Worm (Caenorhabditis elegans) whole organism, late embryonic: Measurements from ENCODE around the gene F55A11.6.

Experiments used
- ama-1 ChIP-seq: fragments of 150-350 bp; optimal IDR thresholded peaks from 2 replicates; lab custom pipeline; 2014
- ceh-19 ChIP-seq: fragments of 200-800 bp; sonication (Bioruptor generic); optimal IDR thresholded peaks from 2 replicates; lab custom pipeline; 2018; ENCODE audit warnings: mild to moderate bottlenecking, missing genetic modification characterization, missing compliant biosample characterization
- hlh-30 ChIP-seq: sonication (generic microtip); optimal IDR thresholded peaks from 2 replicates; lab custom pipeline; 2017; ENCODE audit warnings: antibody characterized with exemption, missing genetic modification characterization, missing compliant biosample characterization; ENCODE audit not compliant: insufficient read depth
- lin-11 ChIP-seq: fragments of 200-800 bp; sonication (Bioruptor generic); optimal IDR thresholded peaks from 2 replicates; lab custom pipeline; 2018; ENCODE audit warnings: mild to moderate bottlenecking, missing genetic modification characterization, missing compliant biosample characterization
- pqm-1 ChIP-seq: sonication (generic microtip); optimal IDR thresholded peaks from 2 replicates; lab custom pipeline; 2016; ENCODE audit warnings: missing genetic modification characterization, missing compliant biosample characterization

- no peak for TF ChIP-seq pqm-1 (tag; lab: Kevin White, UChicago)
- TF ChIP-seq lin-11 (tag; lab: Kevin White, UChicago), result no peak
- no peak for TF ChIP-seq ceh-19 (GFP tag; lab: Kevin White, UChicago)
- TF ChIP-seq hlh-30, result no peak
- no peak for TF ChIP-seq ama-1 (lab: Kevin White, UChicago)
These were observed 10.6 kb downstream of the F55A11.6 start, which contains the start of gene F55A11.7 for ce11 chrV:11787258-11787657.
